Fruit fly (Drosophila melanogaster) whole organism, embryonic: Measurements from ENCODE around the gene Grip75.

Experiments
- C15 ChIP-seq: fragments of 200-800 bp; sonication (Bioruptor generic); IDR thresholded peaks from 3 replicates; pipeline ENCODE4 v1.3.6; 2022; ENCODE audit warnings: missing biosample characterization, missing genetic modification characterization
- CG10209 ChIP-seq: fragments of 200-800 bp; sonication (Bioruptor generic); optimal IDR thresholded peaks from 3 replicates; lab custom pipeline; 2017; ENCODE audit warnings: missing biosample characterization, mild to moderate bottlenecking, missing genetic modification characterization, missing genetic modification reagents
- CG10543 ChIP-seq: fragments of 200-800 bp; sonication (Bioruptor generic); optimal IDR thresholded peaks from 3 replicates; lab custom pipeline; 2017; ENCODE audit warnings: missing biosample characterization, mild to moderate bottlenecking, missing genetic modification characterization, moderate library complexity
- CG10654 ChIP-seq: fragments of 200-800 bp; sonication (Bioruptor generic); optimal IDR thresholded peaks from 2 replicates; lab custom pipeline; 2016; ENCODE audit warnings: missing biosample characterization, missing genetic modification characterization
- CG12219 ChIP-seq: fragments of 200-800 bp; sonication (Bioruptor generic); optimal IDR thresholded peaks from 3 replicates; lab custom pipeline; 2018; ENCODE audit warnings: missing biosample characterization, mild to moderate bottlenecking, missing genetic modification characterization
- CG14050 ChIP-seq: fragments of 200-800 bp; sonication (Bioruptor generic); IDR thresholded peaks from 3 replicates; pipeline ENCODE4 v1.3.6; 2022; ENCODE audit warnings: missing biosample characterization, missing genetic modification characterization
- CG14860 ChIP-seq: fragments of 200-800 bp; sonication (Bioruptor generic); IDR thresholded peaks from 3 replicates; pipeline ENCODE4 v1.3.6; 2022; ENCODE audit warnings: missing biosample characterization, missing genetic modification characterization; ENCODE audit not compliant: partially characterized antibody
- CG15479 ChIP-seq: fragments of 200-800 bp; sonication (Bioruptor generic); optimal IDR thresholded peaks from 3 replicates; lab custom pipeline; 2019; ENCODE audit warnings: missing biosample characterization, mild to moderate bottlenecking, missing genetic modification characterization, moderate library complexity
- CG15514 ChIP-seq: fragments of 200-800 bp; sonication (Bioruptor generic); optimal IDR thresholded peaks from 3 replicates; lab custom pipeline; 2017; ENCODE audit warnings: missing biosample characterization, missing genetic modification characterization, mild to moderate bottlenecking, moderate library complexity, missing genetic modification reagents
- CG1603 ChIP-seq: fragments of 200-800 bp; sonication (Bioruptor generic); optimal IDR thresholded peaks from 2 replicates; lab custom pipeline; 2019; ENCODE audit warnings: missing biosample characterization, mild to moderate bottlenecking, missing genetic modification characterization, moderate library complexity
- CG16863 ChIP-seq: fragments of 200-800 bp; sonication (Bioruptor generic); optimal IDR thresholded peaks from 3 replicates; lab custom pipeline; 2016; ENCODE audit warnings: missing biosample characterization, missing genetic modification characterization
- CG17612 ChIP-seq: fragments of 200-800 bp; sonication (Bioruptor generic); IDR thresholded peaks from 2 replicates; pipeline ENCODE4 v1.3.6; 2022; ENCODE audit warnings: missing biosample characterization, missing genetic modification characterization
- CG2120 ChIP-seq: fragments of 200-800 bp; sonication (Bioruptor generic); optimal IDR thresholded peaks from 3 replicates; lab custom pipeline; 2016; ENCODE audit warnings: missing biosample characterization, missing genetic modification characterization
- CG33213 ChIP-seq: fragments of 200-800 bp; sonication (Bioruptor generic); optimal IDR thresholded peaks from 3 replicates; lab custom pipeline; 2016; ENCODE audit warnings: missing biosample characterization, missing genetic modification characterization
- CG34376 ChIP-seq: fragments of 200-800 bp; sonication (Bioruptor generic); optimal IDR thresholded peaks from 2 replicates; lab custom pipeline; 2018; ENCODE audit warnings: missing biosample characterization, mild to moderate bottlenecking, missing genetic modification characterization
- CG6254 ChIP-seq: fragments of 200-800 bp; sonication (Bioruptor generic); optimal IDR thresholded peaks from 3 replicates; lab custom pipeline; 2017; ENCODE audit warnings: mild to moderate bottlenecking, missing biosample characterization, missing genetic modification reagents, missing genetic modification characterization
- CG7372 ChIP-seq: fragments of 200-800 bp; sonication (Bioruptor generic); IDR thresholded peaks from 2 replicates; pipeline ENCODE4 v1.3.6; 2022; ENCODE audit warnings: missing biosample characterization, missing genetic modification characterization
- CG7963 ChIP-seq: fragments of 200-800 bp; sonication (Bioruptor generic); IDR thresholded peaks from 3 replicates; pipeline ENCODE4 v1.3.6; 2022; ENCODE audit warnings: missing biosample characterization, missing genetic modification characterization; ENCODE audit not compliant: partially characterized antibody
- CG8924 ChIP-seq: fragments of 200-800 bp; optimal IDR thresholded peaks from 3 replicates; lab custom pipeline; 2019; ENCODE audit warnings: missing biosample characterization, mild to moderate bottlenecking, missing genetic modification characterization, moderate library complexity
- CTCF ChIP-seq: fragments of 200-800 bp; sonication (Bioruptor generic); optimal IDR thresholded peaks from 2 replicates; lab custom pipeline; 2017; ENCODE audit warnings: missing biosample characterization, mild to moderate bottlenecking, missing genetic modification characterization, moderate library complexity
- D19A ChIP-seq: fragments of 200-800 bp; optimal IDR thresholded peaks from 3 replicates; lab custom pipeline; 2019; ENCODE audit warnings: missing biosample characterization, mild to moderate bottlenecking, missing genetic modification characterization, moderate library complexity
- Fer1 ChIP-seq: fragments of 200-800 bp; sonication (Bioruptor generic); optimal IDR thresholded peaks from 2 replicates; lab custom pipeline; 2017; ENCODE audit warnings: missing biosample characterization, mild to moderate bottlenecking, missing genetic modification characterization
- HmgD ChIP-seq: fragments of 200-800 bp; sonication (Bioruptor generic); optimal IDR thresholded peaks from 3 replicates; lab custom pipeline; 2016; ENCODE audit warnings: missing biosample characterization, missing genetic modification characterization
- Jarid2 ChIP-seq: fragments of 200-800 bp; sonication (Bioruptor generic); optimal IDR thresholded peaks from 3 replicates; lab custom pipeline; 2017; ENCODE audit warnings: mild to moderate bottlenecking, missing biosample characterization, missing genetic modification reagents, missing genetic modification characterization
- MESR4 ChIP-seq: fragments of 200-800 bp; sonication (Bioruptor generic); optimal IDR thresholded peaks from 2 replicates; lab custom pipeline; 2018; ENCODE audit warnings: missing biosample characterization, mild to moderate bottlenecking, missing genetic modification characterization, moderate library complexity
- NC2α ChIP-seq: fragments of 200-800 bp; sonication (Bioruptor generic); optimal IDR thresholded peaks from 2 replicates; lab custom pipeline; 2016; ENCODE audit warnings: missing biosample characterization, missing genetic modification characterization
- Six4 ChIP-seq: fragments of 200-800 bp; sonication (Bioruptor generic); optimal IDR thresholded peaks from 2 replicates; lab custom pipeline; 2016; ENCODE audit warnings: missing biosample characterization, missing genetic modification characterization
- Stat92E ChIP-seq, 3 experiments: fragments of >200 bp in 2 of 3; fragments of 200-800 bp in 1 of 3; sonication (Bioruptor generic) in 1 of 3; optimal IDR thresholded peaks; 2 replicates each; lab custom pipeline; 2017 to 2019; ENCODE audit warnings: missing biosample characterization in 3 of 3, missing genetic modification characterization in 3 of 3, mild to moderate bottlenecking in 1 of 3, moderate library complexity in 1 of 3
- Trl ChIP-seq, 3 experiments: fragments of >200 bp in 2 of 3; fragments of 200-800 bp in 1 of 3; sonication (Bioruptor generic) in 1 of 3; optimal IDR thresholded peaks; 2 replicates in 1 of 3; 3 replicates in 2 of 3; lab custom pipeline; 2016 to 2017; ENCODE audit warnings: missing biosample characterization in 1 of 3, missing genetic modification characterization in 1 of 3
- ac ChIP-seq: fragments of 200-800 bp; sonication (Bioruptor generic); optimal IDR thresholded peaks from 3 replicates; lab custom pipeline; 2017; ENCODE audit warnings: missing biosample characterization, mild to moderate bottlenecking, missing genetic modification characterization
- dmrt99B ChIP-seq: fragments of 200-800 bp; sonication (Bioruptor generic); optimal IDR thresholded peaks from 2 replicates; lab custom pipeline; 2018; ENCODE audit warnings: missing biosample characterization, mild to moderate bottlenecking, missing genetic modification characterization, moderate library complexity
- fru ChIP-seq: fragments of >200 bp; optimal IDR thresholded peaks from 2 replicates; lab custom pipeline; 2017
- gcm2 ChIP-seq: fragments of 200-800 bp; sonication (Bioruptor generic); optimal IDR thresholded peaks from 2 replicates; lab custom pipeline; 2016; ENCODE audit warnings: missing biosample characterization, missing genetic modification characterization
- hb ChIP-seq: fragments of 200-800 bp; sonication (Bioruptor generic); IDR thresholded peaks from 3 replicates; pipeline ENCODE4 v1.3.6; 2022; ENCODE audit warnings: missing biosample characterization, missing genetic modification characterization; ENCODE audit not compliant: partially characterized antibody
- klu ChIP-seq: fragments of 200-800 bp; sonication (Bioruptor generic); IDR thresholded peaks from 2 replicates; pipeline ENCODE4 v1.3.6; 2022; ENCODE audit warnings: missing biosample characterization, missing genetic modification characterization
- lab ChIP-seq: fragments of 200-800 bp; sonication (Bioruptor generic); optimal IDR thresholded peaks from 3 replicates; lab custom pipeline; 2017; ENCODE audit warnings: missing biosample characterization, missing genetic modification characterization, mild to moderate bottlenecking, moderate library complexity, missing genetic modification reagents
- lmd ChIP-seq: fragments of 200-800 bp; sonication (Bioruptor generic); IDR thresholded peaks from 2 replicates; pipeline ENCODE4 v1.3.6; 2022; ENCODE audit warnings: missing biosample characterization, missing genetic modification characterization
- lola ChIP-seq, 3 experiments: fragments of >200 bp in 2 of 3; fragments of 200-800 bp in 1 of 3; sonication (Bioruptor generic) in 1 of 3; optimal IDR thresholded peaks; 2 replicates each; lab custom pipeline; 2017 to 2019; ENCODE audit warnings: missing biosample characterization in 3 of 3, missing genetic modification characterization in 3 of 3, mild to moderate bottlenecking in 1 of 3, moderate library complexity in 1 of 3
- mam ChIP-seq: fragments of 200-800 bp; sonication (Bioruptor generic); optimal IDR thresholded peaks from 3 replicates; lab custom pipeline; 2016; ENCODE audit warnings: missing biosample characterization, missing genetic modification characterization
- nau ChIP-seq: fragments of 200-800 bp; sonication (Bioruptor generic); optimal IDR thresholded peaks from 3 replicates; lab custom pipeline; 2017; ENCODE audit warnings: missing biosample characterization, mild to moderate bottlenecking, missing genetic modification characterization, missing genetic modification reagents
- onecut ChIP-seq: fragments of 200-800 bp; sonication (Bioruptor generic); IDR thresholded peaks from 2 replicates; pipeline ENCODE4 v1.3.6; 2022; ENCODE audit warnings: missing biosample characterization, missing genetic modification characterization
- pb ChIP-seq: fragments of 200-800 bp; sonication (Bioruptor generic); optimal IDR thresholded peaks from 3 replicates; lab custom pipeline; 2016; ENCODE audit warnings: missing biosample characterization, missing genetic modification characterization
- pzg ChIP-seq: fragments of 200-800 bp; sonication (Bioruptor generic); optimal IDR thresholded peaks from 3 replicates; lab custom pipeline; 2018; ENCODE audit warnings: missing biosample characterization, mild to moderate bottlenecking, missing genetic modification characterization, moderate library complexity
- sd ChIP-seq: fragments of 200-800 bp; sonication (Bioruptor generic); optimal IDR thresholded peaks from 3 replicates; lab custom pipeline; 2018; ENCODE audit warnings: missing biosample characterization, mild to moderate bottlenecking, missing genetic modification characterization, moderate library complexity
- slp2 ChIP-seq: fragments of 200-800 bp; sonication (Bioruptor generic); optimal IDR thresholded peaks from 2 replicates; lab custom pipeline; 2016; ENCODE audit warnings: missing biosample characterization, missing genetic modification characterization
- ttk ChIP-seq: fragments of 200-800 bp; sonication (Bioruptor generic); IDR thresholded peaks from 2 replicates; pipeline ENCODE4 v2.1.2; 2022; ENCODE audit warnings: missing biosample characterization, missing genetic modification characterization
- tup ChIP-seq: fragments of 200-800 bp; sonication (Bioruptor generic); optimal IDR thresholded peaks from 2 replicates; lab custom pipeline; 2016; ENCODE audit warnings: missing biosample characterization, mild to moderate bottlenecking, missing genetic modification characterization, moderate library complexity
- tx ChIP-seq: fragments of 200-800 bp; sonication (Bioruptor generic); optimal IDR thresholded peaks from 2 replicates; lab custom pipeline; 2016; ENCODE audit warnings: missing biosample characterization, missing genetic modification characterization
- unc-4 ChIP-seq: fragments of 200-800 bp; sonication (Bioruptor generic); IDR thresholded peaks from 2 replicates; pipeline ENCODE4 v1.3.6; 2022; ENCODE audit warnings: missing biosample characterization, missing genetic modification characterization; ENCODE audit not compliant: partially characterized antibody
- yki ChIP-seq: fragments of >200 bp; optimal IDR thresholded peaks from 3 replicates; lab custom pipeline; 2018
- z ChIP-seq: fragments of 200-800 bp; sonication (Bioruptor generic); IDR thresholded peaks from 3 replicates; pipeline ENCODE4 v1.3.6; 2022; ENCODE audit warnings: missing biosample characterization, missing genetic modification characterization
- zfh1 ChIP-seq: fragments of 200-800 bp; sonication (Bioruptor generic); IDR thresholded peaks from 3 replicates; pipeline ENCODE4 v1.3.6; 2022; ENCODE audit warnings: missing biosample characterization, missing genetic modification characterization

Grip75 gene

dm6 chr2L:10439174-10439573, 43.9 kb upstream of the Grip75 start, which contains the start of gene Nse4 (continued):
- TF ChIP-seq pb (GFP tag; lab: Kevin White, UChicago), result no peak
- no peak for TF ChIP-seq C15 (GFP tag; lab: Robert Waterston, UW)
- no peak for TF ChIP-seq z (GFP tag; lab: Robert Waterston, UW)
- TF ChIP-seq CG8924 (tag; lab: Kevin White, UChicago), result no peak
- no peak for TF ChIP-seq CG7372 (GFP tag; lab: Robert Waterston, UW)
- TF ChIP-seq CG14860, result peak; percentile 93
- TF ChIP-seq fru, result no peak
- no peak for TF ChIP-seq CG6254
- no peak for TF ChIP-seq tx
- no peak for TF ChIP-seq CTCF (GFP tag; lab: Kevin White, UChicago)
- no peak for TF ChIP-seq lab (GFP tag; lab: Kevin White, UChicago)
- TF ChIP-seq MESR4 (GFP tag; lab: Kevin White, UChicago), result peak; percentile 16
- no peak for TF ChIP-seq CG2120 (GFP tag; lab: Kevin White, UChicago)
- TF ChIP-seq CG14050 (GFP tag; lab: Robert Waterston, UW), result no peak
- TF ChIP-seq ttk (GFP tag; lab: Robert Waterston, UW), result no peak
- TF ChIP-seq CG10654, result no peak
- TF ChIP-seq lmd (GFP tag; lab: Robert Waterston, UW), result no peak
- no peak for TF ChIP-seq Stat92E (GFP tag; optimal IDR thresholded peaks at IDR 0.05; lab: Kevin White, UChicago)
- no peak for TF ChIP-seq CG17612
- TF ChIP-seq tup (GFP tag; lab: Kevin White, UChicago), result no peak
- TF ChIP-seq slp2, result no peak
- no peak for TF ChIP-seq onecut (GFP tag; lab: Robert Waterston, UW)
- TF ChIP-seq sd (tag; lab: Kevin White, UChicago), result no peak
- no peak for TF ChIP-seq zfh1
- TF ChIP-seq lola (GFP tag; optimal IDR thresholded peaks at IDR 0.05; lab: Kevin White, UChicago), result peak in 1 of 3 experiments; percentile 32
- TF ChIP-seq CG33213 (GFP tag; lab: Kevin White, UChicago), result no peak
- TF ChIP-seq hb (GFP tag; lab: Robert Waterston, UW), result peak; percentile 79; the same call in 2 of the 3 replicates
- TF ChIP-seq CG10209 (GFP tag; lab: Kevin White, UChicago), result no peak
- TF ChIP-seq ac (GFP tag; lab: Kevin White, UChicago), result no peak
- no peak for TF ChIP-seq CG34376 (GFP tag; lab: Kevin White, UChicago)
- TF ChIP-seq CG7963, result peak; percentile 90
- no peak for TF ChIP-seq Jarid2 (GFP tag; lab: Kevin White, UChicago)
- peak; percentile 99 for TF ChIP-seq CG1603 (tag; lab: Kevin White, UChicago)
- no peak for TF ChIP-seq D19A (tag; lab: Kevin White, UChicago)
- TF ChIP-seq HmgD (GFP tag; lab: Kevin White, UChicago), result no peak
- no peak for TF ChIP-seq CG12219 (GFP tag; lab: Kevin White, UChicago)
- TF ChIP-seq NC2α (GFP tag; lab: Kevin White, UChicago), result no peak
- TF ChIP-seq Six4 (GFP tag; lab: Kevin White, UChicago), result no peak
- no peak for TF ChIP-seq CG15479 (GFP tag; lab: Kevin White, UChicago)
- no peak for TF ChIP-seq klu (GFP tag; lab: Robert Waterston, UW)
- TF ChIP-seq CG10543 (GFP tag; lab: Kevin White, UChicago), result no peak
- TF ChIP-seq dmrt99B (tag; lab: Kevin White, UChicago), result no peak
- no peak for TF ChIP-seq nau (GFP tag; lab: Kevin White, UChicago)
- TF ChIP-seq Fer1, result no peak
- no peak for TF ChIP-seq CG16863
- no peak for TF ChIP-seq yki (lab: Kevin White, UChicago)
- no peak for TF ChIP-seq Trl (optimal IDR thresholded peaks at IDR 0.05; lab: Kevin White, UChicago)
- TF ChIP-seq Trl (GFP tag; optimal IDR thresholded peaks at IDR 0.05; lab: Kevin White, UChicago), result no peak
- peak; percentile 25 for TF ChIP-seq CG15514 (GFP tag; lab: Kevin White, UChicago)
- no peak for TF ChIP-seq gcm2 (GFP tag; lab: Kevin White, UChicago)
- no peak for TF ChIP-seq mam (GFP tag; lab: Kevin White, UChicago)
- TF ChIP-seq pzg (GFP tag; lab: Kevin White, UChicago), result peak; percentile 61
- TF ChIP-seq unc-4 (GFP tag; lab: Robert Waterston, UW), result peak; percentile 74
